Worm (Caenorhabditis elegans): ENCODE measurements around the gene cash-1.

- TF ChIP-seq ztf-1 (GFP tag; conservative IDR thresholded peaks at IDR 0.05) (no peak), lin-39 (tag; optimal IDR thresholded peaks at IDR 0.05) (no peak), nhr-237 (tag; optimal IDR thresholded peaks at IDR 0.05) (no peak), elt-3 (tag; optimal IDR thresholded peaks at IDR 0.05) (no peak), ztf-4 (tag; optimal IDR thresholded peaks at IDR 0.05) (no peak), nhr-10 (tag; optimal IDR thresholded peaks at IDR 0.05) (no peak), ceh-82 (tag; optimal IDR thresholded peaks at IDR 0.05) (no peak), lin-11 (tag; optimal IDR thresholded peaks at IDR 0.05) (no peak), F13H6.1 (tag; optimal IDR thresholded peaks at IDR 0.05) (no peak)
Observed at ce11 chrV:10388318-10388717, 26.3 kb downstream of the cash-1 start, which contains the start of gene AC3.5.

Measured in whole organism, L2 larva.